Fruit fly (Drosophila melanogaster) whole organism, prepupa: ENCODE data around the gene gskt.

Source experiments
- Blimp-1 ChIP-seq: fragments of 200-800 bp; sonication (Bioruptor generic); optimal IDR thresholded peaks from 3 replicates; lab custom pipeline; 2017; ENCODE audit warnings: missing biosample characterization, missing genetic modification characterization, mild to moderate bottlenecking, moderate library complexity, missing genetic modification reagents
- CG10631 ChIP-seq: fragments of 200-800 bp; sonication (Bioruptor generic); optimal IDR thresholded peaks from 2 replicates; lab custom pipeline; 2016; ENCODE audit warnings: missing biosample characterization, missing genetic modification characterization
- CG11294 ChIP-seq: fragments of 200-800 bp; sonication (Bioruptor generic); IDR thresholded peaks from 2 replicates; pipeline ENCODE4 v1.3.6; 2022; ENCODE audit warnings: missing biosample characterization, missing genetic modification characterization
- CG6854 ChIP-seq: fragments of 200-800 bp; sonication (Bioruptor generic); optimal IDR thresholded peaks from 2 replicates; lab custom pipeline; 2017; ENCODE audit warnings: missing biosample characterization, mild to moderate bottlenecking, missing genetic modification characterization
- CG7368 ChIP-seq: fragments of 200-800 bp; sonication (Bioruptor generic); optimal IDR thresholded peaks from 3 replicates; lab custom pipeline; 2016; ENCODE audit warnings: missing biosample characterization, missing genetic modification characterization
- Ets96B ChIP-seq: fragments of 200-800 bp; optimal IDR thresholded peaks from 2 replicates; lab custom pipeline; 2019; ENCODE audit warnings: missing biosample characterization, mild to moderate bottlenecking, missing genetic modification characterization, moderate library complexity
- Gug ChIP-seq: fragments of 200-800 bp; sonication (Bioruptor generic); IDR thresholded peaks from 2 replicates; pipeline ENCODE4 v1.3.6; 2022; ENCODE audit warnings: missing biosample characterization, missing genetic modification characterization
- Hr39 ChIP-seq: fragments of 200-800 bp; sonication (Bioruptor generic); optimal IDR thresholded peaks from 2 replicates; lab custom pipeline; 2016; ENCODE audit warnings: missing biosample characterization, missing genetic modification characterization
- Lpt ChIP-seq: fragments of 200-800 bp; sonication (Bioruptor generic); optimal IDR thresholded peaks from 3 replicates; lab custom pipeline; 2016; ENCODE audit warnings: missing biosample characterization, missing genetic modification characterization
- eg ChIP-seq: fragments of 200-800 bp; sonication (Bioruptor generic); IDR thresholded peaks from 3 replicates; pipeline ENCODE4 v1.3.6; 2022; ENCODE audit warnings: missing biosample characterization, missing genetic modification characterization
- pdm3 ChIP-seq: fragments of 200-800 bp; sonication (Bioruptor generic); optimal IDR thresholded peaks from 3 replicates; lab custom pipeline; 2016; ENCODE audit warnings: missing biosample characterization, missing genetic modification characterization

- TF ChIP-seq CG10631 (peak; percentile 68), Gug (GFP tag; lab: Robert Waterston, UW) (peak; percentile 76), Lpt (GFP tag; lab: Kevin White, UChicago) (peak; percentile 78), CG7368 (GFP tag; lab: Kevin White, UChicago) (peak; percentile 54), CG11294 (GFP tag; lab: Robert Waterston, UW) (peak; percentile 66; the same call in 1 of the 2 replicates), Hr39 (GFP tag; lab: Kevin White, UChicago) (no peak), eg (GFP tag; lab: Robert Waterston, UW) (peak; percentile 83), Blimp-1 (GFP tag; lab: Kevin White, UChicago) (no peak), Ets96B (tag; lab: Kevin White, UChicago) (peak; percentile 65), CG6854 (GFP tag; lab: Kevin White, UChicago) (no peak), pdm3 (GFP tag; lab: Kevin White, UChicago) (peak; percentile 36)
Observed at dm6 chr3R:31325055-31325454, 47.2 kb upstream of the gskt start.
